Worm (Caenorhabditis elegans): ENCODE measurements around the gene F49C12.15.

- TF ChIP-seq him-1 (tag; optimal IDR thresholded peaks at IDR 0.05) (no peak), W03F9.2 (tag; optimal IDR thresholded peaks at IDR 0.05) (no peak), dao-5 (tag; optimal IDR thresholded peaks at IDR 0.05) (no peak)
These were observed 1.8 kb upstream of the F49C12.15 start for ce11 chrIV:9322489-9322888.

Data from whole organism, L4/young adult.